Fruit fly (Drosophila melanogaster) whole organism, embryonic: ENCODE results near the gene Nab2.

Experiments
- Abd-B ChIP-seq: fragments of 200-800 bp; sonication (Bioruptor generic); optimal IDR thresholded peaks from 2 replicates; lab custom pipeline; 2018; ENCODE audit warnings: missing biosample characterization, mild to moderate bottlenecking, missing genetic modification characterization, moderate library complexity
- Adf1 ChIP-seq: fragments of 200-800 bp; sonication (Bioruptor generic); IDR thresholded peaks from 2 replicates; pipeline ENCODE4 v1.3.6; 2022; ENCODE audit warnings: missing biosample characterization, missing genetic modification characterization
- Atf-2 ChIP-seq: fragments of 200-800 bp; sonication (Bioruptor generic); optimal IDR thresholded peaks from 2 replicates; lab custom pipeline; 2016; ENCODE audit warnings: missing biosample characterization, missing genetic modification characterization
- BEAF-32 ChIP-seq: fragments of 200-800 bp; sonication (Bioruptor generic); optimal IDR thresholded peaks from 3 replicates; lab custom pipeline; 2017; ENCODE audit warnings: missing biosample characterization, missing genetic modification characterization, mild to moderate bottlenecking, moderate library complexity, missing genetic modification reagents
- CG10274 ChIP-seq: fragments of 200-800 bp; sonication (Bioruptor generic); optimal IDR thresholded peaks from 3 replicates; lab custom pipeline; 2017; ENCODE audit warnings: missing biosample characterization, mild to moderate bottlenecking, missing genetic modification characterization
- CG10321 ChIP-seq: fragments of 200-800 bp; sonication (Bioruptor generic); IDR thresholded peaks from 2 replicates; pipeline ENCODE4 v1.3.6; 2022; ENCODE audit warnings: missing biosample characterization, missing genetic modification characterization
- CG10431 ChIP-seq: fragments of 200-800 bp; sonication (Bioruptor generic); optimal IDR thresholded peaks from 3 replicates; lab custom pipeline; 2018; ENCODE audit warnings: missing biosample characterization, mild to moderate bottlenecking, missing genetic modification characterization
- CG10654 ChIP-seq: fragments of 200-800 bp; sonication (Bioruptor generic); optimal IDR thresholded peaks from 2 replicates; lab custom pipeline; 2016; ENCODE audit warnings: missing biosample characterization, missing genetic modification characterization
- CG11398 ChIP-seq: fragments of 200-800 bp; sonication (Bioruptor generic); optimal IDR thresholded peaks from 2 replicates; lab custom pipeline; 2016; ENCODE audit warnings: missing biosample characterization, missing genetic modification characterization
- CG1647 ChIP-seq: fragments of 200-800 bp; sonication (Bioruptor generic); optimal IDR thresholded peaks from 3 replicates; lab custom pipeline; 2016; ENCODE audit warnings: missing biosample characterization, missing genetic modification characterization
- CG18011 ChIP-seq: fragments of 200-800 bp; sonication (Bioruptor generic); optimal IDR thresholded peaks from 2 replicates; lab custom pipeline; 2017; ENCODE audit warnings: missing biosample characterization, missing genetic modification characterization, mild to moderate bottlenecking, moderate library complexity, missing genotype
- CG18619 ChIP-seq: fragments of 200-800 bp; sonication (Bioruptor generic); optimal IDR thresholded peaks from 3 replicates; lab custom pipeline; 2017; ENCODE audit warnings: missing biosample characterization, mild to moderate bottlenecking, missing genetic modification characterization
- CG18764 ChIP-seq: fragments of 200-800 bp; sonication (Bioruptor generic); optimal IDR thresholded peaks from 3 replicates; lab custom pipeline; 2016; ENCODE audit warnings: missing biosample characterization, missing genetic modification characterization
- CG2120 ChIP-seq: fragments of 200-800 bp; sonication (Bioruptor generic); optimal IDR thresholded peaks from 3 replicates; lab custom pipeline; 2016; ENCODE audit warnings: missing biosample characterization, missing genetic modification characterization
- CG2712 ChIP-seq: fragments of 200-800 bp; optimal IDR thresholded peaks from 3 replicates; lab custom pipeline; 2019; ENCODE audit warnings: missing biosample characterization, mild to moderate bottlenecking, missing genetic modification characterization, moderate library complexity
- CG33557 ChIP-seq: fragments of 200-800 bp; sonication (Bioruptor generic); optimal IDR thresholded peaks from 2 replicates; lab custom pipeline; 2019; ENCODE audit warnings: missing biosample characterization, mild to moderate bottlenecking, missing genetic modification characterization, moderate library complexity
- CG42726 ChIP-seq: fragments of 200-800 bp; sonication (Bioruptor generic); IDR thresholded peaks from 2 replicates; pipeline ENCODE4 v1.3.6; 2022; ENCODE audit warnings: missing biosample characterization, missing genetic modification characterization; ENCODE audit not compliant: partially characterized antibody
- CG4404 ChIP-seq: fragments of 200-800 bp; sonication (Bioruptor generic); IDR thresholded peaks from 2 replicates; pipeline ENCODE4 v1.3.6; 2022; ENCODE audit warnings: missing biosample characterization, missing genetic modification characterization
- CG6654 ChIP-seq: fragments of 200-800 bp; sonication (Bioruptor generic); optimal IDR thresholded peaks from 2 replicates; lab custom pipeline; 2017; ENCODE audit warnings: missing biosample characterization, mild to moderate bottlenecking, missing genetic modification characterization
- CG6765 ChIP-seq: fragments of 200-800 bp; sonication (Bioruptor generic); optimal IDR thresholded peaks from 3 replicates; lab custom pipeline; 2017; ENCODE audit warnings: missing biosample characterization, mild to moderate bottlenecking, missing genetic modification characterization
- CG9817 ChIP-seq: fragments of 200-800 bp; sonication (Bioruptor generic); optimal IDR thresholded peaks from 2 replicates; lab custom pipeline; 2018; ENCODE audit warnings: missing biosample characterization, mild to moderate bottlenecking, missing genetic modification characterization, moderate library complexity
- CrebB ChIP-seq: fragments of 200-800 bp; sonication (Bioruptor generic); optimal IDR thresholded peaks from 3 replicates; lab custom pipeline; 2018; ENCODE audit warnings: missing biosample characterization, mild to moderate bottlenecking, missing genetic modification characterization
- Dbx ChIP-seq: fragments of 200-800 bp; sonication (Bioruptor generic); IDR thresholded peaks from 3 replicates; pipeline ENCODE4 v1.3.6; 2022; ENCODE audit warnings: missing biosample characterization, missing genetic modification characterization
- Dip2 ChIP-seq: fragments of 200-800 bp; sonication (Bioruptor generic); IDR thresholded peaks from 2 replicates; pipeline ENCODE4 v1.3.6; 2022; ENCODE audit warnings: missing biosample characterization, missing genetic modification characterization
- Fer2 ChIP-seq: fragments of 200-800 bp; sonication (Bioruptor generic); optimal IDR thresholded peaks from 2 replicates; lab custom pipeline; 2018; ENCODE audit warnings: missing biosample characterization, mild to moderate bottlenecking, missing genetic modification characterization, moderate library complexity
- HHEX ChIP-seq: fragments of 200-800 bp; sonication (Bioruptor generic); optimal IDR thresholded peaks from 3 replicates; lab custom pipeline; 2017; ENCODE audit warnings: missing biosample characterization, mild to moderate bottlenecking, missing genetic modification characterization, missing genetic modification reagents
- HLH3B ChIP-seq: fragments of 200-800 bp; sonication (Bioruptor generic); IDR thresholded peaks from 2 replicates; pipeline ENCODE4 v1.3.6; 2022; ENCODE audit warnings: missing biosample characterization, missing genetic modification characterization
- Hmx ChIP-seq: fragments of 200-800 bp; sonication (Bioruptor generic); optimal IDR thresholded peaks from 2 replicates; lab custom pipeline; 2016; ENCODE audit warnings: missing biosample characterization, missing genetic modification characterization
- Xrp1 ChIP-seq: fragments of 200-800 bp; sonication (Bioruptor generic); IDR thresholded peaks from 2 replicates; pipeline ENCODE4 v1.3.6; 2022; ENCODE audit warnings: missing biosample characterization, missing genetic modification characterization
- bcd ChIP-seq: fragments of 200-800 bp; sonication (Bioruptor generic); optimal IDR thresholded peaks from 2 replicates; lab custom pipeline; 2017; ENCODE audit warnings: missing biosample characterization, mild to moderate bottlenecking, missing genetic modification characterization
- br ChIP-seq: fragments of >200 bp; optimal IDR thresholded peaks from 2 replicates; lab custom pipeline; 2017
- cas ChIP-seq: fragments of 200-800 bp; sonication (Bioruptor generic); IDR thresholded peaks from 2 replicates; pipeline ENCODE4 v1.3.6; 2022; ENCODE audit warnings: missing biosample characterization, missing genetic modification characterization
- chinmo ChIP-seq: fragments of 200-800 bp; sonication (Bioruptor generic); IDR thresholded peaks from 4 replicates; pipeline ENCODE4 v1.3.6; 2022; ENCODE audit warnings: missing biosample characterization, missing genetic modification characterization; ENCODE audit not compliant: partially characterized antibody
- ci ChIP-seq: fragments of 200-800 bp; sonication (Bioruptor generic); IDR thresholded peaks from 3 replicates; pipeline ENCODE4 v1.3.6; 2022; ENCODE audit warnings: missing biosample characterization, missing genetic modification characterization
- eve ChIP-seq, 2 experiments: fragments of >200 bp; optimal IDR thresholded peaks; 2 replicates each; lab custom pipeline; 2017; ENCODE audit warnings: missing biosample characterization in 2 of 2, missing genetic modification characterization in 2 of 2
- eyg ChIP-seq: fragments of 200-800 bp; sonication (Bioruptor generic); optimal IDR thresholded peaks from 3 replicates; lab custom pipeline; 2016; ENCODE audit warnings: missing biosample characterization, missing genetic modification characterization
- hth ChIP-seq: fragments of >200 bp; optimal IDR thresholded peaks from 2 replicates; lab custom pipeline; 2017; ENCODE audit warnings: inconsistent platforms
- inv ChIP-seq: fragments of 200-800 bp; sonication (Bioruptor generic); IDR thresholded peaks from 2 replicates; pipeline ENCODE4 v1.3.6; 2022; ENCODE audit warnings: missing biosample characterization, missing genetic modification characterization; ENCODE audit not compliant: partially characterized antibody
- ken ChIP-seq: fragments of 200-800 bp; sonication (Bioruptor generic); IDR thresholded peaks from 3 replicates; pipeline ENCODE4 v1.3.6; 2022; ENCODE audit warnings: missing biosample characterization, missing genetic modification characterization
- knrl ChIP-seq: fragments of 200-800 bp; sonication (Bioruptor generic); IDR thresholded peaks from 3 replicates; pipeline ENCODE4 v1.3.6; 2022; ENCODE audit warnings: missing biosample characterization, missing genetic modification characterization; ENCODE audit not compliant: partially characterized antibody
- otp ChIP-seq: fragments of 200-800 bp; sonication (Bioruptor generic); IDR thresholded peaks from 3 replicates; pipeline ENCODE4, ENCODE4 v1.3.6; 2022; ENCODE audit warnings: missing biosample characterization, missing genetic modification characterization
- p53 ChIP-seq: fragments of 200-800 bp; sonication (Bioruptor generic); optimal IDR thresholded peaks from 2 replicates; lab custom pipeline; 2016; ENCODE audit warnings: missing biosample characterization, missing genetic modification characterization
- phol ChIP-seq: fragments of 200-800 bp; sonication (Bioruptor generic); optimal IDR thresholded peaks from 3 replicates; lab custom pipeline; 2018; ENCODE audit warnings: missing biosample characterization, mild to moderate bottlenecking, missing genetic modification characterization, moderate library complexity
- pita ChIP-seq: fragments of 200-800 bp; sonication (Bioruptor generic); optimal IDR thresholded peaks from 2 replicates; lab custom pipeline; 2017; ENCODE audit warnings: missing biosample characterization, mild to moderate bottlenecking, missing genetic modification characterization
- scrt ChIP-seq: fragments of 200-800 bp; sonication (Bioruptor generic); optimal IDR thresholded peaks from 2 replicates; lab custom pipeline; 2018; ENCODE audit warnings: missing biosample characterization, mild to moderate bottlenecking, missing genetic modification characterization, moderate library complexity
- tgo ChIP-seq: fragments of 200-800 bp; sonication (Bioruptor generic); IDR thresholded peaks from 3 replicates; pipeline ENCODE4 v1.3.6; 2022; ENCODE audit warnings: missing biosample characterization, missing genetic modification characterization
- twi ChIP-seq: fragments of 200-800 bp; optimal IDR thresholded peaks from 2 replicates; lab custom pipeline; 2019; ENCODE audit warnings: missing biosample characterization, mild to moderate bottlenecking, missing genetic modification characterization, moderate library complexity
- unpg ChIP-seq: fragments of 200-800 bp; sonication (Bioruptor generic); optimal IDR thresholded peaks from 3 replicates; lab custom pipeline; 2018; ENCODE audit warnings: missing biosample characterization, mild to moderate bottlenecking, missing genetic modification characterization, moderate library complexity
- zf30C ChIP-seq: fragments of 200-800 bp; sonication (Bioruptor generic); optimal IDR thresholded peaks from 3 replicates; lab custom pipeline; 2018; ENCODE audit warnings: missing biosample characterization, mild to moderate bottlenecking, missing genetic modification characterization

Gene Nab2

dm6 chr3R:24318217-24319082, at the start of gene Nab2, which contains the start of gene BRWD3 (continued):
- TF ChIP-seq unpg (no peak), pita (no peak), HLH3B (GFP tag; lab: Robert Waterston, UW) (peak; percentile 29; the same call in 1 of the 2 replicates), eve (GFP tag; optimal IDR thresholded peaks at IDR 0.05; lab: Kevin White, UChicago) (no peak), Xrp1 (GFP tag; lab: Robert Waterston, UW) (peak; percentile 47; the same call in 1 of the 2 replicates), Dbx (GFP tag; lab: Robert Waterston, UW) (peak; percentile 19; the same call in 1 of the 3 replicates), Fer2 (tag; lab: Kevin White, UChicago) (no peak), CrebB (no peak), bcd (GFP tag; lab: Kevin White, UChicago) (peak; percentile 22), hth (lab: Kevin White, UChicago) (no peak), knrl (GFP tag; lab: Robert Waterston, UW) (peak; percentile 61; the same call in 2 of the 3 replicates), Hmx (GFP tag; lab: Kevin White, UChicago) (no peak), CG10321 (GFP tag; lab: Robert Waterston, UW) (no peak), twi (tag; lab: Kevin White, UChicago) (no peak), CG2120 (peak; percentile 38), CG18619 (GFP tag; lab: Kevin White, UChicago) (peak; percentile 45), p53 (GFP tag; lab: Kevin White, UChicago) (no peak), CG4404 (GFP tag; lab: Robert Waterston, UW) (no peak), CG10654 (GFP tag; lab: Kevin White, UChicago) (peak; percentile 17), eyg (GFP tag; lab: Kevin White, UChicago) (no peak), CG10274 (GFP tag; lab: Kevin White, UChicago) (no peak), CG2712 (tag; lab: Kevin White, UChicago) (no peak), br (lab: Kevin White, UChicago) (no peak), chinmo (peak; percentile 45; the same call in 1 of the 4 replicates), Adf1 (no peak; the same call in 1 of the 2 replicates), tgo (GFP tag; lab: Robert Waterston, UW) (no peak), inv (GFP tag; lab: Robert Waterston, UW) (peak; percentile 56), phol (tag; lab: Kevin White, UChicago) (peak; percentile 65), CG10431 (no peak), CG33557 (GFP tag; lab: Kevin White, UChicago) (no peak), CG9817 (tag; lab: Kevin White, UChicago) (peak; percentile 58), cas (GFP tag; lab: Robert Waterston, UW) (no peak), BEAF-32 (peak; percentile 76), CG6765 (no peak), Dip2 (GFP tag; lab: Robert Waterston, UW) (no peak), ken (GFP tag; lab: Robert Waterston, UW) (peak; percentile 60; the same call in 1 of the 3 replicates), otp (GFP tag; lab: Robert Waterston, UW) (no peak), CG11398 (no peak), ci (GFP tag; lab: Robert Waterston, UW) (peak; percentile 55; the same call in 1 of the 3 replicates), CG1647 (GFP tag; lab: Kevin White, UChicago) (no peak), Atf-2 (no peak), CG6654 (no peak), zf30C (GFP tag; lab: Kevin White, UChicago) (no peak), CG18011 (GFP tag; lab: Kevin White, UChicago) (no peak), CG18764 (GFP tag; lab: Kevin White, UChicago) (no peak), Abd-B (GFP tag; lab: Kevin White, UChicago) (peak; percentile 3), CG42726 (GFP tag; lab: Robert Waterston, UW) (peak; percentile 81), HHEX (GFP tag; lab: Kevin White, UChicago) (no peak), scrt (no peak)
